Worm (Caenorhabditis elegans): Measurements from ENCODE around the gene npp-8.

ce11 chrIV:1605276-1605762 lies 9.7 kb upstream of the npp-8 start, which contains the start of gene Y41D4B.11:
- TF ChIP-seq unc-130 (GFP tag; optimal IDR thresholded peaks at IDR 0.05) = no peak
- no peak for TF ChIP-seq ceh-40 (GFP tag; IDR thresholded peaks at IDR 0.05)
- no peak for TF ChIP-seq lsy-27 (tag; optimal IDR thresholded peaks at IDR 0.05; ENCODE audit: borderline replicate concordance, insufficient read depth)
